Worm (Caenorhabditis elegans) whole organism, L4 larva: ENCODE results near the gene ppm-1.H.

Experiments
- ama-1 ChIP-seq: fragments of 150-350 bp; optimal IDR thresholded peaks from 2 replicates; lab custom pipeline; 2014; ENCODE audit warnings: inconsistent platforms, mixed read lengths
- daf-12 ChIP-seq: fragments of 150-350 bp; optimal IDR thresholded peaks from 2 replicates; lab custom pipeline; 2014; ENCODE audit warnings: missing biosample characterization, missing genetic modification reagents, missing genetic modification characterization
- dve-1 ChIP-seq: sonication (generic microtip); optimal IDR thresholded peaks from 2 replicates; lab custom pipeline; 2017; ENCODE audit warnings: antibody characterized with exemption, mild to moderate bottlenecking, missing genetic modification characterization, missing compliant biosample characterization; ENCODE audit not compliant: insufficient read depth
- egl-27 ChIP-seq: sonication (generic microtip); optimal IDR thresholded peaks from 3 replicates; lab custom pipeline; 2017; ENCODE audit warnings: missing biosample characterization, missing genetic modification reagents, missing genetic modification characterization
- hlh-30 ChIP-seq: sonication (generic microtip); optimal IDR thresholded peaks from 2 replicates; lab custom pipeline; 2017; ENCODE audit warnings: antibody characterized with exemption, mild to moderate bottlenecking, missing genetic modification characterization, missing compliant biosample characterization; ENCODE audit not compliant: insufficient read depth
- nhr-102 ChIP-seq: sonication (generic microtip); optimal IDR thresholded peaks from 2 replicates; lab custom pipeline; 2016; ENCODE audit warnings: mild to moderate bottlenecking, missing genetic modification characterization, moderate library complexity, missing compliant biosample characterization
- nhr-28 ChIP-seq: fragments of 150-350 bp; optimal IDR thresholded peaks from 2 replicates; lab custom pipeline; 2014; ENCODE audit warnings: missing biosample characterization, missing genetic modification characterization
- pha-4 ChIP-seq, 2 experiments: fragments of 150-350 bp in 1 of 2; fragments of 200-800 bp in 1 of 2; sonication (Bioruptor generic) in 1 of 2; IDR thresholded peaks in 1 of 2; optimal IDR thresholded peaks in 1 of 2; 2 replicates each; pipeline versions ENCODE4 v1.3.6 to Lab custom; 2014 to 2022; ENCODE audit warnings: missing genetic modification characterization in 2 of 2, missing genetic modification reagents in 2 of 2, missing biosample characterization in 1 of 2, missing compliant biosample characterization in 1 of 2
- pqm-1 ChIP-seq: sonication (generic microtip); optimal IDR thresholded peaks from 2 replicates; lab custom pipeline; 2017; ENCODE audit warnings: missing biosample characterization, missing genetic modification characterization
- unc-62 ChIP-seq, 3 experiments: fragments of 150-350 bp in 1 of 3; sonication (generic microtip); optimal IDR thresholded peaks in 2 of 3; peaks in 1 of 3; 1 replicate in 1 of 3; 2 replicates in 2 of 3; lab custom pipeline; 2014 to 2017; ENCODE audit warnings: missing biosample characterization in 3 of 3, missing genetic modification characterization in 3 of 3, missing genetic modification reagents in 3 of 3, missing genotype in 1 of 3
- zag-1 ChIP-seq: fragments of 150-350 bp; optimal IDR thresholded peaks from 2 replicates; lab custom pipeline; 2014; ENCODE audit warnings: missing biosample characterization, missing genetic modification characterization

DNA sequence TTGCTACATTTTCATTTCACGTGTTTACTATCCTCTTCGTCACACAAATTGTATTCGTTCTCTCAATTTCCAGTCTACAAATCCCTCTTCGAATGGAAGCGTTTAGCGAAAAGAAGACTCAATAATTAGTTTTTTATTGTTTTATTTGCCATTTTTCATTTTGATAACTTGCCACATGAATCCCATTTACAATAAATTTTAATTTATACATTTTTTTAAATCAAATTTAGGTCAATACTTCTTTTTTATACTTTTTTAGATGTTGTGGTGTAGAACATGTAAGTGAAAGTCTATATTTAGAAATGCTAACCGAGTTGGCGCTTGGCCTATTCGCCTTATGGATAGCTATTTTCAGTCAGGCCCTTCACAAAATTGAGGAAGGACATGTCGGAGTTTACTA is 19.5 kb upstream of the ppm-1.H start, which contains the start of gene erl-1:
- TF ChIP-seq unc-62 (GFP tag; optimal IDR thresholded peaks at IDR 0.05 in 1 of 2; lab: Kevin White, UChicago) (no peak), unc-62 (tag; optimal IDR thresholded peaks at IDR 0.05; lab: Kevin White, UChicago) (no peak), pha-4 (GFP tag; IDR thresholded peaks at IDR 0.05; lab: Robert Waterston, UW) (no peak), pha-4 (tag; optimal IDR thresholded peaks at IDR 0.05; lab: Kevin White, UChicago) (no peak), ama-1 (lab: Kevin White, UChicago) (no peak), pqm-1 (no peak), egl-27 (tag; lab: Kevin White, UChicago) (no peak), zag-1 (tag; lab: Kevin White, UChicago) (no peak), daf-12 (tag; lab: Kevin White, UChicago) (no peak), dve-1 (tag; lab: Kevin White, UChicago) (no peak), nhr-102 (tag; lab: Kevin White, UChicago) (no peak), hlh-30 (tag; lab: Kevin White, UChicago) (no peak), nhr-28 (tag; lab: Kevin White, UChicago) (no peak)
